Fruit fly (Drosophila melanogaster): ENCODE data around the gene CG4293.

DNA sequence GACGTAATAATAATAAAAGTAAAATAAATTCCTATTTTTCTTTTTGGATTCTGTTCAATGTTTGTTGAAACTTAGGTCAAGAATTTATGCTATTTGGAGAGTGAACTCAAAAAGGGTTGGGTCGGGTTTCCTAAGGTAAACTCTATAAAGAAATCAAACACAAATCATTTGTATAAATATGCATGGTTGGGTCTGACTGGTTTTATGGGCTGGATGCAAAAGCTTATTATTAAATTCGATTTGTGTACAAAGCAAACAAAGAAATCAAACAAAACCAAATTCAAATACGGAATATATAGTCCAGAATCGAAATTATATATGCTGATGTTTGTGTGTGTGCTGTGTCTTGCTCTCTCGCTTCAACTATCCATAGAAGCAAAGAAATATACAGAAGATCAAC is 14.4 kb downstream of the CG4293 start:
- TF ChIP-seq tj (GFP tag; optimal IDR thresholded peaks at IDR 0.05) (no peak), ovo (GFP tag; optimal IDR thresholded peaks at IDR 0.05) (no peak), CG14711 (tag; optimal IDR thresholded peaks at IDR 0.05) (no peak), toe (GFP tag; optimal IDR thresholded peaks at IDR 0.05) (no peak), CG5204 (GFP tag; optimal IDR thresholded peaks at IDR 0.05) (no peak), CG7101 (tag; optimal IDR thresholded peaks at IDR 0.05) (no peak), CG12768 (GFP tag; optimal IDR thresholded peaks at IDR 0.05) (no peak), kay (GFP tag; ENCODE audit: borderline replicate concordance) (no peak), Hr96 (GFP tag; optimal IDR thresholded peaks at IDR 0.05) (no peak), CG11617 (GFP tag; optimal IDR thresholded peaks at IDR 0.05) (no peak), pad (GFP tag; optimal IDR thresholded peaks at IDR 0.05) (no peak), cnc (optimal IDR thresholded peaks at IDR 0.05) (no peak)
